Fruit fly (Drosophila melanogaster) whole organism, embryonic: ENCODE measurements around the gene betaTub65B.

ENCODE experiments used
- CG10321 ChIP-seq: fragments of 200-800 bp; sonication (Bioruptor generic); IDR thresholded peaks from 2 replicates; pipeline ENCODE4 v1.3.6; 2022; ENCODE audit warnings: missing biosample characterization, missing genetic modification characterization
- CG11456 ChIP-seq: fragments of 200-800 bp; sonication (Bioruptor generic); IDR thresholded peaks from 3 replicates; pipeline ENCODE4 v1.3.6; 2022; ENCODE audit warnings: missing biosample characterization, missing genetic modification characterization
- CG13123 ChIP-seq: fragments of 200-800 bp; sonication (Bioruptor generic); optimal IDR thresholded peaks from 2 replicates; lab custom pipeline; 2016; ENCODE audit warnings: missing biosample characterization, missing genetic modification characterization
- CG14965 ChIP-seq: fragments of 200-800 bp; sonication (Bioruptor generic); optimal IDR thresholded peaks from 2 replicates; lab custom pipeline; 2016; ENCODE audit warnings: missing biosample characterization, missing genetic modification characterization, borderline replicate concordance
- CG15696 ChIP-seq: fragments of 200-800 bp; sonication (Bioruptor generic); optimal IDR thresholded peaks from 2 replicates; lab custom pipeline; 2019; ENCODE audit warnings: missing biosample characterization, mild to moderate bottlenecking, missing genetic modification characterization, moderate library complexity
- CG16813 ChIP-seq: fragments of 200-800 bp; sonication (Bioruptor generic); IDR thresholded peaks from 3 replicates; pipeline ENCODE4 v1.3.6; 2022; ENCODE audit warnings: missing biosample characterization, missing genetic modification characterization; ENCODE audit not compliant: partially characterized antibody
- CG17186 ChIP-seq: fragments of 200-800 bp; sonication (Bioruptor generic); optimal IDR thresholded peaks from 3 replicates; lab custom pipeline; 2017; ENCODE audit warnings: missing biosample characterization, missing genetic modification reagents, missing genetic modification characterization
- CG32532 ChIP-seq: fragments of 200-800 bp; sonication (Bioruptor generic); IDR thresholded peaks from 2 replicates; pipeline ENCODE4 v1.3.6; 2022; ENCODE audit warnings: missing biosample characterization, missing genetic modification characterization
- CG3407 ChIP-seq: fragments of 200-800 bp; sonication (Bioruptor generic); optimal IDR thresholded peaks from 2 replicates; lab custom pipeline; 2018; ENCODE audit warnings: missing biosample characterization, mild to moderate bottlenecking, missing genetic modification characterization
- CG3726 ChIP-seq: fragments of 200-800 bp; sonication (Bioruptor generic); IDR thresholded peaks from 3 replicates; pipeline ENCODE4, ENCODE4 v1.3.6; 2022; ENCODE audit warnings: missing biosample characterization, missing genetic modification characterization
- CG4282 ChIP-seq: fragments of 200-800 bp; sonication (Bioruptor generic); optimal IDR thresholded peaks from 2 replicates; lab custom pipeline; 2016; ENCODE audit warnings: missing biosample characterization, missing genetic modification characterization
- CG43689 ChIP-seq: fragments of 200-800 bp; sonication (Bioruptor generic); IDR thresholded peaks from 2 replicates; pipeline ENCODE4 v1.3.6; 2022; ENCODE audit warnings: missing biosample characterization, missing genetic modification characterization
- CG5245 ChIP-seq: fragments of 200-800 bp; sonication (Bioruptor generic); optimal IDR thresholded peaks from 3 replicates; lab custom pipeline; 2016; ENCODE audit warnings: missing biosample characterization, missing genetic modification characterization
- CG6689 ChIP-seq: fragments of 200-800 bp; sonication (Bioruptor generic); IDR thresholded peaks from 2 replicates; pipeline ENCODE4 v1.3.6; 2022; ENCODE audit warnings: missing biosample characterization, missing genetic modification characterization
- CG8924 ChIP-seq: fragments of 200-800 bp; optimal IDR thresholded peaks from 3 replicates; lab custom pipeline; 2019; ENCODE audit warnings: missing biosample characterization, mild to moderate bottlenecking, missing genetic modification characterization, moderate library complexity
- CHES-1-like ChIP-seq: fragments of 200-800 bp; sonication (Bioruptor generic); optimal IDR thresholded peaks from 2 replicates; lab custom pipeline; 2016; ENCODE audit warnings: missing biosample characterization, missing genetic modification characterization
- Chrac-16 ChIP-seq: fragments of 200-800 bp; sonication (Bioruptor generic); optimal IDR thresholded peaks from 3 replicates; lab custom pipeline; 2016; ENCODE audit warnings: missing biosample characterization, missing genetic modification characterization
- CkIIα-i1 ChIP-seq: fragments of 200-800 bp; sonication (Bioruptor generic); IDR thresholded peaks from 2 replicates; pipeline ENCODE4 v1.3.6; 2022; ENCODE audit warnings: missing biosample characterization, missing genetic modification characterization
- ERR ChIP-seq: fragments of 200-800 bp; sonication (Bioruptor generic); optimal IDR thresholded peaks from 2 replicates; lab custom pipeline; 2016; ENCODE audit warnings: missing biosample characterization, missing genetic modification characterization
- Elba2 ChIP-seq: fragments of 200-800 bp; sonication (Bioruptor generic); optimal IDR thresholded peaks from 3 replicates; lab custom pipeline; 2016; ENCODE audit warnings: missing biosample characterization, missing genetic modification characterization
- Fer3 ChIP-seq: fragments of 200-800 bp; sonication (Bioruptor generic); optimal IDR thresholded peaks from 2 replicates; lab custom pipeline; 2018; ENCODE audit warnings: missing biosample characterization, mild to moderate bottlenecking, missing genetic modification characterization, moderate library complexity
- H2.0 ChIP-seq: fragments of 200-800 bp; sonication (Bioruptor generic); IDR thresholded peaks from 2 replicates; pipeline ENCODE4 v1.3.6; 2022; ENCODE audit warnings: missing biosample characterization, missing genetic modification characterization
- MESR4 ChIP-seq: fragments of 200-800 bp; sonication (Bioruptor generic); optimal IDR thresholded peaks from 2 replicates; lab custom pipeline; 2018; ENCODE audit warnings: missing biosample characterization, mild to moderate bottlenecking, missing genetic modification characterization, moderate library complexity
- NC2α ChIP-seq: fragments of 200-800 bp; sonication (Bioruptor generic); optimal IDR thresholded peaks from 2 replicates; lab custom pipeline; 2016; ENCODE audit warnings: missing biosample characterization, missing genetic modification characterization
- PHDP ChIP-seq: fragments of 200-800 bp; sonication (Bioruptor generic); optimal IDR thresholded peaks from 3 replicates; lab custom pipeline; 2018; ENCODE audit warnings: missing biosample characterization, mild to moderate bottlenecking, missing genetic modification characterization, moderate library complexity
- Rx ChIP-seq: fragments of 200-800 bp; sonication (Bioruptor generic); IDR thresholded peaks from 2 replicates; pipeline ENCODE4 v1.3.6; 2022; ENCODE audit warnings: missing biosample characterization, missing genetic modification characterization
- Sry-δ ChIP-seq: fragments of 200-800 bp; sonication (Bioruptor generic); optimal IDR thresholded peaks from 2 replicates; lab custom pipeline; 2016; ENCODE audit warnings: missing biosample characterization, missing genetic modification characterization
- ase ChIP-seq: fragments of 200-800 bp; sonication (Bioruptor generic); IDR thresholded peaks from 3 replicates; pipeline ENCODE4 v1.3.6; 2022; ENCODE audit warnings: missing biosample characterization, missing genetic modification characterization
- bowl ChIP-seq: fragments of 200-800 bp; sonication (Bioruptor generic); IDR thresholded peaks from 2 replicates; pipeline ENCODE4 v1.3.6; 2022; ENCODE audit warnings: missing biosample characterization, missing genetic modification characterization
- cad ChIP-seq: fragments of >200 bp; optimal IDR thresholded peaks from 2 replicates; lab custom pipeline; 2017; ENCODE audit warnings: missing biosample characterization, missing genetic modification characterization
- cg ChIP-seq: fragments of 200-800 bp; sonication (Bioruptor generic); optimal IDR thresholded peaks from 3 replicates; lab custom pipeline; 2019; ENCODE audit warnings: missing biosample characterization, mild to moderate bottlenecking, missing genetic modification characterization, moderate library complexity
- dm ChIP-seq: fragments of 200-800 bp; sonication (Bioruptor generic); optimal IDR thresholded peaks from 3 replicates; lab custom pipeline; 2016; ENCODE audit warnings: missing biosample characterization, missing genetic modification characterization
- dmrt11E ChIP-seq: fragments of 200-800 bp; sonication (Bioruptor generic); optimal IDR thresholded peaks from 3 replicates; lab custom pipeline; 2018; ENCODE audit warnings: missing biosample characterization, mild to moderate bottlenecking, missing genetic modification characterization, moderate library complexity
- dmrt99B ChIP-seq: fragments of 200-800 bp; sonication (Bioruptor generic); optimal IDR thresholded peaks from 2 replicates; lab custom pipeline; 2018; ENCODE audit warnings: missing biosample characterization, mild to moderate bottlenecking, missing genetic modification characterization, moderate library complexity
- ems ChIP-seq: fragments of 200-800 bp; sonication (Bioruptor generic); optimal IDR thresholded peaks from 3 replicates; lab custom pipeline; 2016; ENCODE audit warnings: missing biosample characterization, missing genetic modification characterization
- fd64A ChIP-seq: fragments of 200-800 bp; sonication (Bioruptor generic); optimal IDR thresholded peaks from 3 replicates; lab custom pipeline; 2018; ENCODE audit warnings: missing biosample characterization, mild to moderate bottlenecking, missing genetic modification characterization
- fu2 ChIP-seq: fragments of 200-800 bp; sonication (Bioruptor generic); optimal IDR thresholded peaks from 2 replicates; lab custom pipeline; 2016; ENCODE audit warnings: missing biosample characterization, missing genetic modification characterization
- gcm2 ChIP-seq: fragments of 200-800 bp; sonication (Bioruptor generic); optimal IDR thresholded peaks from 2 replicates; lab custom pipeline; 2016; ENCODE audit warnings: missing biosample characterization, missing genetic modification characterization
- kah ChIP-seq: fragments of 200-800 bp; sonication (Bioruptor generic); optimal IDR thresholded peaks from 2 replicates; lab custom pipeline; 2018; ENCODE audit warnings: missing biosample characterization, mild to moderate bottlenecking, missing genetic modification characterization
- klu ChIP-seq: fragments of 200-800 bp; sonication (Bioruptor generic); IDR thresholded peaks from 2 replicates; pipeline ENCODE4 v1.3.6; 2022; ENCODE audit warnings: missing biosample characterization, missing genetic modification characterization
- lov ChIP-seq, 2 experiments: fragments of 200-800 bp in 1 of 2; fragments of >200 bp in 1 of 2; sonication (Bioruptor generic) in 1 of 2; IDR thresholded peaks in 1 of 2; optimal IDR thresholded peaks in 1 of 2; 2 replicates in 1 of 2; 3 replicates in 1 of 2; pipeline versions ENCODE4 v1.3.6 to Lab custom; 2017 to 2022; ENCODE audit warnings: missing biosample characterization in 1 of 2, missing genetic modification characterization in 1 of 2
- nom ChIP-seq: fragments of 200-800 bp; sonication (Bioruptor generic); optimal IDR thresholded peaks from 2 replicates; lab custom pipeline; 2017; ENCODE audit warnings: missing biosample characterization, missing genetic modification characterization, mild to moderate bottlenecking, moderate library complexity, missing genetic modification reagents
- oc ChIP-seq: fragments of 200-800 bp; sonication (Bioruptor generic); optimal IDR thresholded peaks from 2 replicates; lab custom pipeline; 2018; ENCODE audit warnings: missing biosample characterization, mild to moderate bottlenecking, missing genetic modification characterization, moderate library complexity
- schlank ChIP-seq: fragments of 200-800 bp; sonication (Bioruptor generic); optimal IDR thresholded peaks from 2 replicates; lab custom pipeline; 2018; ENCODE audit warnings: missing biosample characterization, mild to moderate bottlenecking, missing genetic modification characterization
- sd ChIP-seq: fragments of 200-800 bp; sonication (Bioruptor generic); optimal IDR thresholded peaks from 3 replicates; lab custom pipeline; 2018; ENCODE audit warnings: missing biosample characterization, mild to moderate bottlenecking, missing genetic modification characterization, moderate library complexity
- sug ChIP-seq: fragments of 200-800 bp; optimal IDR thresholded peaks from 2 replicates; lab custom pipeline; 2019; ENCODE audit warnings: missing biosample characterization, mild to moderate bottlenecking, missing genetic modification characterization, moderate library complexity
- tio ChIP-seq: fragments of 200-800 bp; sonication (Bioruptor generic); optimal IDR thresholded peaks from 2 replicates; lab custom pipeline; 2017; ENCODE audit warnings: missing biosample characterization, missing genetic modification characterization, inconsistent platforms
- trh ChIP-seq: fragments of 200-800 bp; sonication (Bioruptor generic); optimal IDR thresholded peaks from 2 replicates; lab custom pipeline; 2016; ENCODE audit warnings: missing biosample characterization, missing genetic modification characterization
- tx ChIP-seq: fragments of 200-800 bp; sonication (Bioruptor generic); optimal IDR thresholded peaks from 2 replicates; lab custom pipeline; 2016; ENCODE audit warnings: missing biosample characterization, missing genetic modification characterization
- wor ChIP-seq: fragments of 200-800 bp; sonication (Bioruptor generic); IDR thresholded peaks from 2 replicates; pipeline ENCODE4 v1.3.6; 2022; ENCODE audit warnings: missing biosample characterization, missing genetic modification characterization
- zen2 ChIP-seq: fragments of 200-800 bp; sonication (Bioruptor generic); IDR thresholded peaks from 3 replicates; pipeline ENCODE4 v1.3.6; 2022; ENCODE audit warnings: missing biosample characterization, missing genetic modification characterization; ENCODE audit not compliant: partially characterized antibody

betaTub65B gene

DNA sequence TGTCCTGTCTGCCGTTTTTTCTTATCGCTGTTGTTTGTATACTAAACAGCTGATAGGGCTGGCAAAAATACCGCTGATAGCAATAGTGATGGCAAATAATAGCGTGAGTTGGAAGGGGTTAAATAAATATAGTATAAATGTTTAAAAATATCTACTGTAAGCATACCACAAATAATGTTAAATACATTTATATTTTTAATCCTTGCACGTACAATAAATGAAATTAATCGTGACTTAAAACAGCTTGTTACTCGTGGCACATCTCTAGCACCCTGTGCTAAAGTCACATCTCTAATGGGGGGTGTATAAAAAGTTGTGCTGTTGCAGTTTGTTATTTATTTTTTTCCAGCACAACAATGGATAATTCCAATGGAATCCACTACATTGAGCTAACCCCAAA lies 42.1 kb upstream of the betaTub65B start, which contains the start of the genes CG10147 and Bulli (continued):
- TF ChIP-seq CG32532 (GFP tag; lab: Robert Waterston, UW), result peak; percentile 98
- TF ChIP-seq ems (GFP tag; lab: Kevin White, UChicago), result peak; percentile 97
- peak; percentile 98 for TF ChIP-seq CG6689 (GFP tag; lab: Robert Waterston, UW)
- TF ChIP-seq fu2, result peak; percentile 91
- no peak for TF ChIP-seq cg (GFP tag; lab: Kevin White, UChicago)
- peak; percentile 81 for TF ChIP-seq dm (GFP tag; lab: Kevin White, UChicago)
- TF ChIP-seq Fer3, result peak; percentile 97
- TF ChIP-seq CG13123 (GFP tag; lab: Kevin White, UChicago), result peak; percentile 96
- TF ChIP-seq gcm2 (GFP tag; lab: Kevin White, UChicago), result peak; percentile 91
- TF ChIP-seq wor (GFP tag; lab: Robert Waterston, UW), result peak; percentile 96
- TF ChIP-seq lov (optimal IDR thresholded peaks at IDR 0.05; lab: Kevin White, UChicago), result no peak
- peak; percentile 97 for TF ChIP-seq lov (GFP tag; IDR thresholded peaks at IDR 0.05; lab: Robert Waterston, UW)
- TF ChIP-seq dmrt99B (tag; lab: Kevin White, UChicago), result peak; percentile 94
- peak; percentile 75 for TF ChIP-seq CG4282 (GFP tag; lab: Kevin White, UChicago)
- peak; percentile 98 for TF ChIP-seq ase (GFP tag; lab: Robert Waterston, UW)
- peak; percentile 82 for TF ChIP-seq CG17186 (GFP tag; lab: Kevin White, UChicago)
- TF ChIP-seq fd64A, result peak; percentile 81
- peak; percentile 97 for TF ChIP-seq CG16813 (GFP tag; lab: Robert Waterston, UW)
- peak; percentile 99 for TF ChIP-seq CG15696 (tag; lab: Kevin White, UChicago)
- TF ChIP-seq CG3407 (GFP tag; lab: Kevin White, UChicago), result peak; percentile 87
- TF ChIP-seq sug (tag; lab: Kevin White, UChicago), result peak; percentile 97
- TF ChIP-seq schlank (tag; lab: Kevin White, UChicago), result peak; percentile 80
- peak; percentile 93 for TF ChIP-seq CG3726
- TF ChIP-seq Sry-δ, result peak; percentile 96
- peak; percentile 97 for TF ChIP-seq CG8924 (tag; lab: Kevin White, UChicago)
- peak; percentile 98 for TF ChIP-seq H2.0 (GFP tag; lab: Robert Waterston, UW)
- TF ChIP-seq oc (tag; lab: Kevin White, UChicago), result peak; percentile 96
- peak; percentile 99 for TF ChIP-seq dmrt11E (tag; lab: Kevin White, UChicago)
- peak; percentile 92 for TF ChIP-seq CHES-1-like
- peak; percentile 99 for TF ChIP-seq CG11456 (GFP tag; lab: Robert Waterston, UW)
- peak; percentile 64 for TF ChIP-seq MESR4 (GFP tag; lab: Kevin White, UChicago)
- peak; percentile 71 for TF ChIP-seq NC2α
- TF ChIP-seq Elba2, result peak; percentile 90
- TF ChIP-seq tx (GFP tag; lab: Kevin White, UChicago), result peak; percentile 94
- TF ChIP-seq klu, result peak; percentile 98
- TF ChIP-seq CG10321, result peak; percentile 76
- peak; percentile 94 for TF ChIP-seq CG43689 (GFP tag; lab: Robert Waterston, UW)
- peak; percentile 97 for TF ChIP-seq PHDP (tag; lab: Kevin White, UChicago)
- peak; percentile 96 for TF ChIP-seq CG5245
- TF ChIP-seq zen2 (GFP tag; lab: Robert Waterston, UW), result peak; percentile 82; the same call in 2 of the 3 replicates
- peak; percentile 96 for TF ChIP-seq trh (GFP tag; lab: Kevin White, UChicago)
- peak; percentile 78 for TF ChIP-seq nom (GFP tag; lab: Kevin White, UChicago)
- TF ChIP-seq cad, result no peak
- peak; percentile 91 for TF ChIP-seq sd (tag; lab: Kevin White, UChicago)
- peak; percentile 92 for TF ChIP-seq bowl (GFP tag; lab: Robert Waterston, UW)
- peak; percentile 97 for TF ChIP-seq tio (GFP tag; lab: Kevin White, UChicago)
- peak; percentile 64; the same call in 1 of the 2 replicates for TF ChIP-seq CkIIα-i1 (GFP tag; lab: Robert Waterston, UW)
- TF ChIP-seq Chrac-16 (GFP tag; lab: Kevin White, UChicago), result peak; percentile 99
- TF ChIP-seq Rx (GFP tag; lab: Robert Waterston, UW), result peak; percentile 98
- TF ChIP-seq CG14965 (GFP tag; lab: Kevin White, UChicago), result peak; percentile 39
- TF ChIP-seq ERR (GFP tag; lab: Kevin White, UChicago), result peak; percentile 85
- TF ChIP-seq kah, result peak; percentile 77
